Worm (Caenorhabditis elegans) whole organism, L3 larva: ENCODE data around the gene moc-6.

ENCODE experiments used
- R02D3.7 ChIP-seq: fragments of 150-350 bp; optimal IDR thresholded peaks from 2 replicates; lab custom pipeline; 2014; ENCODE audit warnings: missing biosample characterization, missing genetic modification characterization
- ZK546.5 ChIP-seq: sonication (generic microtip); optimal IDR thresholded peaks from 2 replicates; lab custom pipeline; 2017; ENCODE audit warnings: missing biosample characterization, missing genetic modification characterization
- aly-2 ChIP-seq: fragments of 150-350 bp; optimal IDR thresholded peaks from 2 replicates; lab custom pipeline; 2014; ENCODE audit warnings: missing biosample characterization, missing genetic modification characterization
- ama-1 ChIP-seq: fragments of 150-350 bp; optimal IDR thresholded peaks from 2 replicates; lab custom pipeline; 2018
- ceh-28 ChIP-seq: fragments of 150-350 bp; optimal IDR thresholded peaks from 2 replicates; lab custom pipeline; 2014; ENCODE audit warnings: missing biosample characterization, missing genetic modification reagents, missing genetic modification characterization
- ceh-82 ChIP-seq: fragments of 150-350 bp; optimal IDR thresholded peaks from 2 replicates; lab custom pipeline; 2014; ENCODE audit warnings: missing biosample characterization, missing genetic modification characterization
- ceh-9 ChIP-seq: sonication (generic microtip); optimal IDR thresholded peaks from 2 replicates; lab custom pipeline; 2018; ENCODE audit warnings: missing biosample characterization, missing genetic modification characterization
- daf-12 ChIP-seq: fragments of 150-350 bp; optimal IDR thresholded peaks from 2 replicates; lab custom pipeline; 2014; ENCODE audit warnings: missing biosample characterization, missing genetic modification reagents, missing genetic modification characterization
- egl-27 ChIP-seq: sonication (generic microtip); optimal IDR thresholded peaks from 4 replicates; lab custom pipeline; 2017; ENCODE audit warnings: missing biosample characterization, missing genetic modification reagents, missing genetic modification characterization
- elt-2 ChIP-seq: sonication (generic microtip); optimal IDR thresholded peaks from 2 replicates; lab custom pipeline; 2016; ENCODE audit warnings: missing genetic modification reagents, mild to moderate bottlenecking, missing genetic modification characterization, missing compliant biosample characterization
- elt-3 ChIP-seq, 3 experiments: fragments of 150-350 bp in 1 of 3; sonication (generic microtip) in 2 of 3; optimal IDR thresholded peaks; 2 replicates in 2 of 3; 4 replicates in 1 of 3; lab custom pipeline; 2014 to 2017; ENCODE audit warnings: missing biosample characterization in 3 of 3, missing genetic modification characterization in 3 of 3
- eor-1 ChIP-seq, 2 experiments: fragments of 150-350 bp; optimal IDR thresholded peaks; 2 replicates each; lab custom pipeline; 2014 to 2018; ENCODE audit warnings: missing biosample characterization in 2 of 2, missing genetic modification characterization in 2 of 2
- fkh-2 ChIP-seq: fragments of 150-350 bp; optimal IDR thresholded peaks from 2 replicates; lab custom pipeline; 2014; ENCODE audit warnings: missing biosample characterization, missing genetic modification reagents, missing genetic modification characterization
- fos-1 ChIP-seq: fragments of 150-350 bp; optimal IDR thresholded peaks from 2 replicates; lab custom pipeline; 2014; ENCODE audit warnings: missing biosample characterization, missing genetic modification characterization
- hmg-11 ChIP-seq: sonication (generic microtip); optimal IDR thresholded peaks from 2 replicates; lab custom pipeline; 2016; ENCODE audit warnings: missing genetic modification characterization, missing compliant biosample characterization
- jun-1 ChIP-seq: fragments of 150-350 bp; optimal IDR thresholded peaks from 2 replicates; lab custom pipeline; 2014; ENCODE audit warnings: missing biosample characterization, missing genetic modification reagents, missing genetic modification characterization
- lsy-12 ChIP-seq: sonication (generic microtip); optimal IDR thresholded peaks from 2 replicates; lab custom pipeline; 2016; ENCODE audit warnings: mild to moderate bottlenecking, missing genetic modification characterization, missing compliant biosample characterization
- mdl-1 ChIP-seq: fragments of 150-350 bp; optimal IDR thresholded peaks from 2 replicates; lab custom pipeline; 2014; ENCODE audit warnings: missing biosample characterization, missing genetic modification characterization
- mml-1 ChIP-seq: fragments of 150-350 bp; sonication (generic microtip); optimal IDR thresholded peaks from 3 replicates; lab custom pipeline; 2014; ENCODE audit warnings: missing biosample characterization, missing genetic modification characterization
- nhr-11 ChIP-seq: fragments of 150-350 bp; optimal IDR thresholded peaks from 2 replicates; lab custom pipeline; 2014; ENCODE audit warnings: missing biosample characterization, missing genetic modification characterization
- nhr-12 ChIP-seq: fragments of 150-350 bp; optimal IDR thresholded peaks from 2 replicates; lab custom pipeline; 2014; ENCODE audit warnings: missing biosample characterization, missing genetic modification characterization
- nhr-23 ChIP-seq: fragments of 150-350 bp; optimal IDR thresholded peaks from 2 replicates; lab custom pipeline; 2014; ENCODE audit warnings: missing biosample characterization, missing genetic modification reagents, missing genetic modification characterization
- nhr-25 ChIP-seq: sonication (generic microtip); optimal IDR thresholded peaks from 2 replicates; lab custom pipeline; 2017; ENCODE audit warnings: missing biosample characterization, missing genetic modification characterization
- nhr-28 ChIP-seq: fragments of 150-350 bp; optimal IDR thresholded peaks from 2 replicates; lab custom pipeline; 2014; ENCODE audit warnings: missing biosample characterization, missing genetic modification characterization
- nhr-43 ChIP-seq: sonication (generic microtip); optimal IDR thresholded peaks from 2 replicates; lab custom pipeline; 2016; ENCODE audit warnings: mild to moderate bottlenecking, missing genetic modification characterization, missing compliant biosample characterization; ENCODE audit not compliant: poor library complexity, severe bottlenecking
- nhr-76 ChIP-seq: fragments of 150-350 bp; sonication (generic microtip); optimal IDR thresholded peaks from 5 replicates; lab custom pipeline; 2014; ENCODE audit warnings: missing biosample characterization, missing genetic modification characterization
- nhr-77 ChIP-seq: fragments of 150-350 bp; optimal IDR thresholded peaks from 2 replicates; lab custom pipeline; 2014; ENCODE audit warnings: missing biosample characterization, missing genetic modification characterization
- pha-4 ChIP-seq: fragments of 150-350 bp; optimal IDR thresholded peaks from 2 replicates; lab custom pipeline; 2014; ENCODE audit warnings: missing biosample characterization, missing genetic modification reagents, missing genetic modification characterization
- pqm-1 ChIP-seq: fragments of 150-350 bp; optimal IDR thresholded peaks from 2 replicates; lab custom pipeline; 2017; ENCODE audit warnings: missing biosample characterization, missing genetic modification characterization, inconsistent platforms
- skn-1 ChIP-seq: fragments of 150-350 bp; optimal IDR thresholded peaks from 2 replicates; lab custom pipeline; 2014; ENCODE audit warnings: missing biosample characterization, missing genetic modification characterization
- snpc-4 ChIP-seq: fragments of 150-350 bp; optimal IDR thresholded peaks from 2 replicates; lab custom pipeline; 2014; ENCODE audit warnings: missing biosample characterization, missing genetic modification characterization
- tbx-2 ChIP-seq: sonication (generic microtip); optimal IDR thresholded peaks from 2 replicates; lab custom pipeline; 2016; ENCODE audit warnings: mild to moderate bottlenecking, missing genetic modification characterization, missing compliant biosample characterization
- unc-39 ChIP-seq: sonication (generic microtip); optimal IDR thresholded peaks from 4 replicates; lab custom pipeline; 2017; ENCODE audit warnings: missing biosample characterization, missing genetic modification characterization
- zag-1 ChIP-seq: fragments of 150-350 bp; optimal IDR thresholded peaks from 2 replicates; lab custom pipeline; 2014; ENCODE audit warnings: missing biosample characterization, missing genetic modification characterization
- ztf-11 ChIP-seq: fragments of 150-350 bp; optimal IDR thresholded peaks from 2 replicates; lab custom pipeline; 2014; ENCODE audit warnings: missing biosample characterization, missing genetic modification characterization
- ztf-4 ChIP-seq: fragments of 150-350 bp; optimal IDR thresholded peaks from 2 replicates; lab custom pipeline; 2014; ENCODE audit warnings: missing biosample characterization, missing genetic modification characterization

The moc-6 gene

ce11 chrIII:5233140-5233539 is 37.4 kb downstream of the moc-6 start:
- TF ChIP-seq lsy-12 (no peak), pha-4 (tag; lab: Kevin White, UChicago) (peak; percentile 68), daf-12 (tag; lab: Kevin White, UChicago) (no peak)

- TF ChIP-seq nhr-25 (tag; lab: Kevin White, UChicago), result no peak
- no peak for TF ChIP-seq ZK546.5
- no peak for TF ChIP-seq nhr-77 (tag; lab: Kevin White, UChicago)
- no peak for TF ChIP-seq ceh-9
- no peak for TF ChIP-seq ceh-82
- no peak for TF ChIP-seq R02D3.7
- no peak for TF ChIP-seq ama-1 (lab: Kevin White, UChicago)
- TF ChIP-seq ztf-4, result no peak
- no peak for TF ChIP-seq aly-2
- no peak for TF ChIP-seq jun-1
- no peak for TF ChIP-seq fos-1 (tag; lab: Kevin White, UChicago)
- TF ChIP-seq pqm-1 (tag; lab: Kevin White, UChicago), result no peak
- no peak for TF ChIP-seq egl-27 (tag; lab: Kevin White, UChicago)
- TF ChIP-seq tbx-2 (tag; lab: Kevin White, UChicago), result no peak
- no peak for TF ChIP-seq elt-3 (tag; optimal IDR thresholded peaks at IDR 0.05; lab: Kevin White, UChicago)
- no peak for TF ChIP-seq fkh-2 (tag; lab: Kevin White, UChicago)
- no peak for TF ChIP-seq nhr-23 (tag; lab: Kevin White, UChicago)
- no peak for TF ChIP-seq hmg-11
- no peak for TF ChIP-seq nhr-43 (tag; lab: Kevin White, UChicago)
- TF ChIP-seq unc-39, result no peak
- TF ChIP-seq, all 47 proteins: peak for 0
Observed at ce11 chrIII:5234312-5234711, 38.5 kb downstream of the moc-6 start, which contains the start of gene mrps-26. mrps-26 (plus strand) TSS chrIII:5234612.

- no peak for TF ChIP-seq ceh-9
- no peak for TF ChIP-seq nhr-12
- no peak for TF ChIP-seq nhr-25 (tag; lab: Kevin White, UChicago)
- TF ChIP-seq unc-39, result no peak
- TF ChIP-seq elt-2 (tag; lab: Kevin White, UChicago), result peak; percentile 24
- no peak for TF ChIP-seq ztf-4
- TF ChIP-seq, all 47 proteins: peak for 1
Observed at ce11 chrIII:5236104-5236503, 40.3 kb downstream of the moc-6 start, which contains the start of gene prx-10. prx-10 (plus strand) TSS chrIII:5236404.

ce11 chrIII:5241854-5242253 is 46.1 kb downstream of the moc-6 start:
- TF ChIP-seq aly-2 (no peak), snpc-4 (tag; lab: Kevin White, UChicago) (no peak), skn-1 (tag; lab: Kevin White, UChicago) (no peak), nhr-23 (tag; lab: Kevin White, UChicago) (no peak), ztf-11 (tag; lab: Kevin White, UChicago) (no peak)

- TF ChIP-seq R02D3.7 (no peak), nhr-11 (no peak), aly-2 (no peak), mml-1 (no peak), nhr-77 (tag; lab: Kevin White, UChicago) (no peak), fos-1 (tag; lab: Kevin White, UChicago) (no peak), nhr-76 (tag; lab: Kevin White, UChicago) (no peak), ceh-28 (tag; lab: Kevin White, UChicago) (no peak), nhr-28 (tag; lab: Kevin White, UChicago) (no peak), zag-1 (tag; lab: Kevin White, UChicago) (no peak)
Observed at ce11 chrIII:5244539-5244938, 48.7 kb downstream of the moc-6 start, which contains the start of gene cnd-1. cnd-1 (minus strand) TSS chrIII:5244639.

ce11 chrIII:5245067-5245466 is 49.3 kb downstream of the moc-6 start:
- TF ChIP-seq ceh-28 (tag; lab: Kevin White, UChicago) (no peak), eor-1 (tag; optimal IDR thresholded peaks at IDR 0.05; lab: Kevin White, UChicago) (no peak), fos-1 (tag; lab: Kevin White, UChicago) (no peak), mdl-1 (tag; lab: Kevin White, UChicago) (no peak), jun-1 (no peak), egl-27 (tag; lab: Kevin White, UChicago) (no peak), nhr-43 (tag; lab: Kevin White, UChicago) (no peak)
